Fruit fly (Drosophila melanogaster): ENCODE results near the gene pHCl-2.
A peak's percentile ranks its signal among the peaks of the same experiment; 100 is the strongest.

pHCl-2 gene

DNA sequence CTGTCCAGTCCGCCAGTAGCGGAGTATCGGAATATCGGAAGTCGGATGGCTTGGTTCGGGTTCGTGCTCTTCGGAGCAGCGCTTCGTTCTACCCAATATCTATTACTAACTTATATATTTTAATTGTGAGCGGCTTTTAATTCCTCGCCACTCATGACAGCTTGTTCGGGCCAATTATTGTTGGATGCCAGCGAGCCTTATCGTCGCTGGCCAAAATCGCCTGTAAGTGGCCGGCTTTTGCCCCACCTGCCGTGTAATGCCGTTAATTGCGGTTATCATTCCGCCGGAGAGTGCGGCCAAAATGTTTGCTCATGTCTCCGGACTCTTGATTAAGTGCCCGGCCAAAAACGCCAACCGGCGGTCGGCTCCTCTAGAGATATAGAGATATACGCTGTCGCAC is at the start of gene pHCl-2:
TSS of gene pHCl-2 (minus strand) at position 101 of the 400 bp plus-strand sequence.
- no peak for TF ChIP-seq CG15710 (tag; optimal IDR thresholded peaks at IDR 0.05)

DNA sequence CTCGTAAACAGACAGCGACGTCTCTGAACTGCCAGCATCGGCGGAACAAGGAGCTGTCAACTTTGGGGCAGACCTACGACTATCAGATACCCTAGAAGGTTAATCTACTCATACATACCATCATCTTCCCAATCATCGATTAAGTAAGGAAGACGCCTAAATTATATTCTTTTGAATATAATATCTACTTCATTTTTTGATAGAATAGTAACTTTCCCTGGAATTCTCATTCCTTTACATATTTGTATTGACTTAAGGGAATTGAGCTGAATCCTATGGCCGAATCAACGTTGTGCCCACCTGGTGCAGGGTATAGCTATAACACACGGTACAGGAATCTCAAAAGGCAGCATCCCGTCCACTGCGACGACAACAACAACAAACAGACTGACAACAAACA is 41.5 kb upstream of the pHCl-2 start:
- no peak for TF ChIP-seq CG4496 (GFP tag; IDR thresholded peaks at IDR 0.05)
- TF ChIP-seq CG14655 (GFP tag; optimal IDR thresholded peaks at IDR 0.05): peak; percentile 62
- TF ChIP-seq CG12605 (GFP tag; IDR thresholded peaks at IDR 0.05): no peak
- TF ChIP-seq CG13204 (GFP tag; optimal IDR thresholded peaks at IDR 0.05): no peak
- TF ChIP-seq D1 (tag; optimal IDR thresholded peaks at IDR 0.05): no peak
- no peak for TF ChIP-seq gl (tag; optimal IDR thresholded peaks at IDR 0.05)
- peak; percentile 30 for TF ChIP-seq Pif1A (GFP tag; optimal IDR thresholded peaks at IDR 0.05)
- peak; percentile 5 for TF ChIP-seq CG15710 (tag; optimal IDR thresholded peaks at IDR 0.05)
- no peak for TF ChIP-seq EcR (GFP tag; optimal IDR thresholded peaks at IDR 0.05)
- TF ChIP-seq CG17806 (tag; optimal IDR thresholded peaks at IDR 0.05): peak; percentile 3
- TF ChIP-seq Pif1B (GFP tag; optimal IDR thresholded peaks at IDR 0.05): peak; percentile 49
- peak; percentile 47 for TF ChIP-seq CG8159 (tag; optimal IDR thresholded peaks at IDR 0.05)
- TF ChIP-seq CG34367 (tag; optimal IDR thresholded peaks at IDR 0.05): no peak
- TF ChIP-seq CG8301 (tag; optimal IDR thresholded peaks at IDR 0.05): peak; percentile 46
- TF ChIP-seq Ets98B (GFP tag; IDR thresholded peaks at IDR 0.05): no peak
- TF ChIP-seq CG9948 (tag; optimal IDR thresholded peaks at IDR 0.05): peak; percentile 49
- TF ChIP-seq CG32121 (GFP tag; IDR thresholded peaks at IDR 0.05): no peak

dm6 chr3R:31345626-31346025 is 40.4 kb upstream of the pHCl-2 start:
- TF ChIP-seq CG9948 (tag; optimal IDR thresholded peaks at IDR 0.05): no peak
- 0 out of 3 replicates have a peak, but pooled peaks have one; percentile 50 for TF ChIP-seq CG4496 (GFP tag; IDR thresholded peaks at IDR 0.05)
- peak; percentile 12 for TF ChIP-seq CG8301 (tag; optimal IDR thresholded peaks at IDR 0.05)
- no peak for TF ChIP-seq CG12605 (GFP tag; IDR thresholded peaks at IDR 0.05)
- no peak for TF ChIP-seq CG13204 (GFP tag; optimal IDR thresholded peaks at IDR 0.05)
- no peak for TF ChIP-seq EcR (GFP tag; optimal IDR thresholded peaks at IDR 0.05)
- peak; percentile 29 for TF ChIP-seq CG15710 (tag; optimal IDR thresholded peaks at IDR 0.05)
- no peak for TF ChIP-seq gl (tag; optimal IDR thresholded peaks at IDR 0.05)
- TF ChIP-seq D1 (tag; optimal IDR thresholded peaks at IDR 0.05): no peak
- peak; percentile 48 for TF ChIP-seq CG14655 (GFP tag; optimal IDR thresholded peaks at IDR 0.05)
- peak; percentile 25 for TF ChIP-seq Pif1B (GFP tag; optimal IDR thresholded peaks at IDR 0.05)
- TF ChIP-seq Pif1A (GFP tag; optimal IDR thresholded peaks at IDR 0.05): peak; percentile 44
- TF ChIP-seq CG8159 (tag; optimal IDR thresholded peaks at IDR 0.05): peak; percentile 11
- no peak for TF ChIP-seq CG17806 (tag; optimal IDR thresholded peaks at IDR 0.05)
- peak; percentile 2 for TF ChIP-seq CG34367 (tag; optimal IDR thresholded peaks at IDR 0.05)
- TF ChIP-seq fd96Ca (GFP tag; IDR thresholded peaks at IDR 0.05): 0 out of 3 replicates have a peak, but pooled peaks have one; percentile 35
- TF ChIP-seq CG32121 (GFP tag; IDR thresholded peaks at IDR 0.05): no peak

dm6 chr3R:31342574-31342973 is 37.4 kb upstream of the pHCl-2 start:
- TF ChIP-seq CG9948 (tag; optimal IDR thresholded peaks at IDR 0.05) (no peak), rn (GFP tag; IDR thresholded peaks at IDR 0.05) (no peak), Pif1B (GFP tag; optimal IDR thresholded peaks at IDR 0.05) (peak; percentile 20), CG8159 (tag; optimal IDR thresholded peaks at IDR 0.05) (peak; percentile 31), CG32121 (GFP tag; IDR thresholded peaks at IDR 0.05) (0 out of 2 replicates have a peak, but pooled peaks have one; percentile 9), Pif1A (GFP tag; optimal IDR thresholded peaks at IDR 0.05) (no peak), Snoo (tag; optimal IDR thresholded peaks at IDR 0.05) (no peak), Ets98B (GFP tag; IDR thresholded peaks at IDR 0.05) (peak; percentile 29; the same call in 1 of the 2 replicates), CG10348 (GFP tag; IDR thresholded peaks at IDR 0.05) (no peak), CG8301 (tag; optimal IDR thresholded peaks at IDR 0.05) (no peak), CG14655 (GFP tag; optimal IDR thresholded peaks at IDR 0.05) (peak; percentile 28), fd96Ca (GFP tag; IDR thresholded peaks at IDR 0.05) (no peak)

DNA sequence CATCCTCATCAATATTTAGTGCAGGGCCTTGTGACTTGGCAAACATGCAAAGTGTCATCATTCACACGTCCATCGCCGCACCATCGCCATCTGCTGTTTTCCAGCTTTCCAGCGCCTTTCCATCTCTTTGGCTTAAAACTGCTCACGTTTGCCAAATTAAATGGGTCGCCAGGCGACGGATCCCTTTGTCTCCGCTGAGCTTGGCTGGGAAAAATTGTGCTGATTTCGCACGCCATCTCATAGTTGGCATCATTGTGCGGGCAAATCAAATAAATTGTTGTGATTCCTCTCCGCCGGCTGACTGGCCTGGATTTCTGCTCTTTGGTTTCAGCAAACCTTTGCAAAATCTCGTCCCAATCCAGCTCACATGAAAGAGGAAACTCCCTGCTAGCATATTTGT is 35.6 kb upstream of the pHCl-2 start:
- no peak for TF ChIP-seq rn (GFP tag; IDR thresholded peaks at IDR 0.05)
- no peak for TF ChIP-seq CG4496 (GFP tag; IDR thresholded peaks at IDR 0.05)
- TF ChIP-seq CG8301 (tag; optimal IDR thresholded peaks at IDR 0.05): no peak
- no peak for TF ChIP-seq Pif1B (GFP tag; optimal IDR thresholded peaks at IDR 0.05)
- TF ChIP-seq Snoo (tag; optimal IDR thresholded peaks at IDR 0.05): no peak
- TF ChIP-seq CG32121 (GFP tag; IDR thresholded peaks at IDR 0.05): no peak
- TF ChIP-seq Ets98B (GFP tag; IDR thresholded peaks at IDR 0.05): no peak
- no peak for TF ChIP-seq CG17806 (tag; optimal IDR thresholded peaks at IDR 0.05)
- no peak for TF ChIP-seq D1 (tag; optimal IDR thresholded peaks at IDR 0.05)
- TF ChIP-seq CG13204 (GFP tag; optimal IDR thresholded peaks at IDR 0.05): no peak
- no peak for TF ChIP-seq CG9948 (tag; optimal IDR thresholded peaks at IDR 0.05)
- TF ChIP-seq CG34367 (tag; optimal IDR thresholded peaks at IDR 0.05): no peak
- TF ChIP-seq CG12605 (GFP tag; IDR thresholded peaks at IDR 0.05): no peak
- no peak for TF ChIP-seq gl (tag; optimal IDR thresholded peaks at IDR 0.05)

- no peak for TF ChIP-seq CG17806 (tag; optimal IDR thresholded peaks at IDR 0.05)
- no peak for TF ChIP-seq CG10348 (GFP tag; IDR thresholded peaks at IDR 0.05)
Observed at dm6 chr3R:31339818-31340217, 34.6 kb upstream of the pHCl-2 start.

DNA sequence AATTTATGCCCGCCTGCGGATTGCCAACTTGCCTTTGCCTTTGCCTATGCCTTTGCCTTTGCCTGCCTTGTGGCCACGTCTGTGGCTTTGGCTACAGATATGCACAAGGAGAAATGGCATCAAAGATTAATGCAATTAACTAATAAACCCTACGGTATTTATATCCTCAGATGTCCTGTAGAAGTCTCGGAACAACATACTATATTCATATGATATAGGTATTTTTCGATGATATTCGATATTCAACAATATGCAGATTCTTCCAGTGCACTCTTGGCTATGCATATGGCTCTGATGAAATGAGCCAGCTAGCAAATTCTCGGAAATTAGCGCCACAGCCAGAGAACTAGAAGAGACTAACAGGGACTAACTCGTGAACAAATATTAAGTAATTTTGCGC is 31.1 kb upstream of the pHCl-2 start:
- TF ChIP-seq fd96Ca (GFP tag; IDR thresholded peaks at IDR 0.05) (peak; percentile 82), CG14655 (GFP tag; optimal IDR thresholded peaks at IDR 0.05) (peak; percentile 88), CG10348 (GFP tag; IDR thresholded peaks at IDR 0.05) (no peak), D1 (tag; optimal IDR thresholded peaks at IDR 0.05) (peak; percentile 42), CG8301 (tag; optimal IDR thresholded peaks at IDR 0.05) (peak; percentile 81), rn (GFP tag; IDR thresholded peaks at IDR 0.05) (peak; percentile 34; the same call in 1 of the 2 replicates), Pif1A (GFP tag; optimal IDR thresholded peaks at IDR 0.05) (peak; percentile 66), CG32121 (GFP tag; IDR thresholded peaks at IDR 0.05) (peak; percentile 33; the same call in 1 of the 2 replicates), Pif1B (GFP tag; optimal IDR thresholded peaks at IDR 0.05) (peak; percentile 77), gl (tag; optimal IDR thresholded peaks at IDR 0.05) (peak; percentile 77), CG17806 (tag; optimal IDR thresholded peaks at IDR 0.05) (peak; percentile 89), Ets98B (GFP tag; IDR thresholded peaks at IDR 0.05) (peak; percentile 74), CG9948 (tag; optimal IDR thresholded peaks at IDR 0.05) (peak; percentile 86), CG15710 (tag; optimal IDR thresholded peaks at IDR 0.05) (peak; percentile 81), Snoo (tag; optimal IDR thresholded peaks at IDR 0.05) (no peak), CG8159 (tag; optimal IDR thresholded peaks at IDR 0.05) (peak; percentile 81), CG12605 (GFP tag; IDR thresholded peaks at IDR 0.05) (peak; percentile 57; the same call in 1 of the 2 replicates), CG13204 (GFP tag; optimal IDR thresholded peaks at IDR 0.05) (peak; percentile 40), CG34367 (tag; optimal IDR thresholded peaks at IDR 0.05) (peak; percentile 80), CG4496 (GFP tag; IDR thresholded peaks at IDR 0.05) (peak; percentile 88), EcR (GFP tag; optimal IDR thresholded peaks at IDR 0.05) (no peak)

Data from whole organism, pupa.